Worm (Caenorhabditis elegans) whole organism, late embryonic: ENCODE results near the gene F16F9.3.

ENCODE experiments used
- C08G9.2 ChIP-seq: sonication (generic microtip); optimal IDR thresholded peaks from 2 replicates; lab custom pipeline; 2016; ENCODE audit warnings: mild to moderate bottlenecking, missing genetic modification characterization, moderate library complexity, missing compliant biosample characterization
- C38D4.7 ChIP-seq: fragments of 200-800 bp; sonication (Bioruptor generic); optimal IDR thresholded peaks from 2 replicates; lab custom pipeline; 2018; ENCODE audit warnings: mild to moderate bottlenecking, missing genetic modification characterization, moderate library complexity, missing compliant biosample characterization
- F13H6.1 ChIP-seq: sonication (generic microtip); optimal IDR thresholded peaks from 2 replicates; lab custom pipeline; 2016; ENCODE audit warnings: missing genetic modification characterization, missing compliant biosample characterization
- K02D7.2 ChIP-seq: sonication (generic microtip); optimal IDR thresholded peaks from 2 replicates; lab custom pipeline; 2017; ENCODE audit warnings: mild to moderate bottlenecking, missing genetic modification characterization, missing compliant biosample characterization
- Y22D7AL.16 ChIP-seq: sonication (generic microtip); optimal IDR thresholded peaks from 2 replicates; lab custom pipeline; 2016; ENCODE audit warnings: missing genetic modification characterization, missing compliant biosample characterization
- ahr-1 ChIP-seq: sonication (generic microtip); optimal IDR thresholded peaks from 2 replicates; lab custom pipeline; 2016; ENCODE audit warnings: missing genetic modification characterization, missing compliant biosample characterization
- ceh-14 ChIP-seq: sonication (generic microtip); optimal IDR thresholded peaks from 2 replicates; lab custom pipeline; 2016; ENCODE audit warnings: missing genotype, missing genetic modification characterization, missing compliant biosample characterization
- ceh-18 ChIP-seq: sonication (generic microtip); optimal IDR thresholded peaks from 2 replicates; lab custom pipeline; 2016; ENCODE audit warnings: missing genetic modification characterization, missing compliant biosample characterization
- ceh-19 ChIP-seq: fragments of 200-800 bp; sonication (Bioruptor generic); optimal IDR thresholded peaks from 2 replicates; lab custom pipeline; 2018; ENCODE audit warnings: mild to moderate bottlenecking, missing genetic modification characterization, missing compliant biosample characterization
- ceh-30 ChIP-seq: fragments of 150-350 bp; optimal IDR thresholded peaks from 2 replicates; lab custom pipeline; 2014; ENCODE audit warnings: missing biosample characterization, missing genetic modification characterization
- ceh-45 ChIP-seq: fragments of 200-800 bp; sonication (Bioruptor generic); IDR thresholded peaks from 2 replicates; pipeline ENCODE4 v1.3.6; 2022; ENCODE audit warnings: missing genetic modification reagents, missing genetic modification characterization, missing compliant biosample characterization
- ceh-9 ChIP-seq: sonication (generic microtip); optimal IDR thresholded peaks from 2 replicates; lab custom pipeline; 2016; ENCODE audit warnings: mild to moderate bottlenecking, missing genetic modification characterization, inconsistent platforms, missing compliant biosample characterization
- dmd-4 ChIP-seq: sonication (generic microtip); optimal IDR thresholded peaks from 2 replicates; lab custom pipeline; 2016; ENCODE audit warnings: borderline replicate concordance, missing genetic modification characterization, missing compliant biosample characterization
- dve-1 ChIP-seq: sonication (generic microtip); optimal IDR thresholded peaks from 2 replicates; lab custom pipeline; 2017; ENCODE audit warnings: antibody characterized with exemption, mild to moderate bottlenecking, missing genetic modification characterization, missing compliant biosample characterization
- elt-2 ChIP-seq: sonication (generic microtip); optimal IDR thresholded peaks from 2 replicates; lab custom pipeline; 2016; ENCODE audit warnings: missing genetic modification reagents, missing genetic modification characterization, missing compliant biosample characterization
- elt-4 ChIP-seq: sonication (generic microtip); optimal IDR thresholded peaks from 2 replicates; lab custom pipeline; 2016; ENCODE audit warnings: missing genetic modification characterization, missing compliant biosample characterization
- gmeb-2 ChIP-seq: sonication (generic microtip); optimal IDR thresholded peaks from 2 replicates; lab custom pipeline; 2016; ENCODE audit warnings: missing genetic modification characterization, inconsistent platforms, missing compliant biosample characterization
- hlh-13 ChIP-seq: fragments of 200-800 bp; sonication (Bioruptor generic); optimal IDR thresholded peaks from 2 replicates; lab custom pipeline; 2018; ENCODE audit warnings: mild to moderate bottlenecking, missing genetic modification characterization, missing compliant biosample characterization
- hlh-15 ChIP-seq: sonication (generic microtip); optimal IDR thresholded peaks from 2 replicates; lab custom pipeline; 2016; ENCODE audit warnings: missing genetic modification characterization, missing compliant biosample characterization
- hlh-8 ChIP-seq: sonication (generic microtip); optimal IDR thresholded peaks from 2 replicates; lab custom pipeline; 2016; ENCODE audit warnings: missing genotype, missing genetic modification characterization, missing compliant biosample characterization
- nfya-1 ChIP-seq: sonication (generic microtip); optimal IDR thresholded peaks from 2 replicates; lab custom pipeline; 2017; ENCODE audit warnings: missing genetic modification characterization, mild to moderate bottlenecking, missing compliant biosample characterization, antibody characterized with exemption, moderate library complexity
- npax-4 ChIP-seq: sonication (generic microtip); optimal IDR thresholded peaks from 2 replicates; lab custom pipeline; 2016; ENCODE audit warnings: missing genetic modification characterization, missing compliant biosample characterization
- pat-9 ChIP-seq: fragments of 200-800 bp; sonication (Bioruptor generic); optimal IDR thresholded peaks from 2 replicates; lab custom pipeline; 2018; ENCODE audit warnings: mild to moderate bottlenecking, missing genetic modification characterization, moderate library complexity, missing compliant biosample characterization
- pros-1 ChIP-seq: fragments of 150-350 bp; optimal IDR thresholded peaks from 2 replicates; lab custom pipeline; 2014; ENCODE audit warnings: missing biosample characterization, missing genetic modification reagents, missing genetic modification characterization
- sox-2 ChIP-seq: fragments of 200-800 bp; sonication (Bioruptor generic); IDR thresholded peaks from 2 replicates; pipeline ENCODE4 v1.3.6; 2022; ENCODE audit warnings: missing genetic modification reagents, missing genetic modification characterization, missing compliant biosample characterization
- tbx-7 ChIP-seq: sonication (generic microtip); optimal IDR thresholded peaks from 2 replicates; lab custom pipeline; 2016; ENCODE audit warnings: missing genotype, missing genetic modification characterization, missing compliant biosample characterization
- unc-3 ChIP-seq, 2 experiments: fragments of 200-800 bp in 1 of 2; sonication (Bioruptor generic) in 1 of 2; sonication (generic microtip) in 1 of 2; conservative IDR thresholded peaks in 1 of 2; optimal IDR thresholded peaks in 1 of 2; 2 replicates each; pipeline versions ENCODE4 v1.3.6 to Lab custom; 2016 to 2022; ENCODE audit warnings: missing compliant biosample characterization in 2 of 2, missing genetic modification characterization in 2 of 2, missing genetic modification reagents in 1 of 2
- unc-42 ChIP-seq: sonication (generic microtip); optimal IDR thresholded peaks from 2 replicates; lab custom pipeline; 2016; ENCODE audit warnings: missing genotype, missing genetic modification characterization, missing compliant biosample characterization
- unc-55 ChIP-seq: sonication (generic microtip); optimal IDR thresholded peaks from 2 replicates; lab custom pipeline; 2017; ENCODE audit warnings: missing biosample characterization, missing genetic modification reagents, missing genetic modification characterization
- unc-86 ChIP-seq: sonication (generic microtip); optimal IDR thresholded peaks from 2 replicates; lab custom pipeline; 2016; ENCODE audit warnings: missing genetic modification characterization, missing compliant biosample characterization
- ztf-16 ChIP-seq: sonication (generic microtip); optimal IDR thresholded peaks from 2 replicates; lab custom pipeline; 2017; ENCODE audit warnings: missing genetic modification characterization, missing compliant biosample characterization

The F16F9.3 gene

ce11 chrX:8489415-8489814 is 32.0 kb downstream of the F16F9.3 start:
- TF ChIP-seq hlh-8 (tag; lab: Kevin White, UChicago) (no peak), F13H6.1 (no peak), C38D4.7 (GFP tag; lab: Kevin White, UChicago) (no peak), Y22D7AL.16 (no peak), ceh-45 (GFP tag; lab: Robert Waterston, UW) (no peak), ceh-19 (GFP tag; lab: Kevin White, UChicago) (no peak), sox-2 (GFP tag; lab: Robert Waterston, UW) (no peak), unc-3 (GFP tag; conservative IDR thresholded peaks at IDR 0.05; lab: Robert Waterston, UW) (no peak), unc-3 (tag; optimal IDR thresholded peaks at IDR 0.05; lab: Kevin White, UChicago) (no peak), ceh-18 (no peak), nfya-1 (tag; lab: Kevin White, UChicago) (no peak), ceh-9 (no peak), ztf-16 (tag; lab: Kevin White, UChicago) (no peak), pat-9 (tag; lab: Kevin White, UChicago) (no peak)

ce11 chrX:8489886-8490285 is 32.5 kb downstream of the F16F9.3 start:
- TF ChIP-seq unc-42 (tag; lab: Kevin White, UChicago) (peak; percentile 20), unc-86 (tag; lab: Kevin White, UChicago) (no peak)
- TF ChIP-seq, all 69 proteins: peak for 1

- no peak for TF ChIP-seq F13H6.1
- peak; percentile 55 for TF ChIP-seq elt-2
- TF ChIP-seq ceh-14 (tag; lab: Kevin White, UChicago), result no peak
- no peak for TF ChIP-seq C08G9.2 (tag; lab: Kevin White, UChicago)
- TF ChIP-seq, all 69 proteins: peak for 1
These were observed 35.3 kb downstream of the F16F9.3 start for ce11 chrX:8492750-8493149.

- TF ChIP-seq npax-4 (tag; lab: Kevin White, UChicago) (no peak), gmeb-2 (tag; lab: Kevin White, UChicago) (no peak), C08G9.2 (tag; lab: Kevin White, UChicago) (no peak), Y22D7AL.16 (no peak)
These were observed 37.6 kb downstream of the F16F9.3 start, which contains the start of gene T01B10.5 for ce11 chrX:8495005-8495404. Gene T01B10.5 (plus strand): TSS chrX:8495305.

- TF ChIP-seq nfya-1 (tag; lab: Kevin White, UChicago) (no peak), C08G9.2 (tag; lab: Kevin White, UChicago) (no peak), npax-4 (tag; lab: Kevin White, UChicago) (no peak), tbx-7 (tag; lab: Kevin White, UChicago) (no peak), unc-3 (GFP tag; conservative IDR thresholded peaks at IDR 0.05; lab: Robert Waterston, UW) (no peak), unc-3 (tag; optimal IDR thresholded peaks at IDR 0.05; lab: Kevin White, UChicago) (no peak)
These were observed 42.3 kb downstream of the F16F9.3 start, which contains the start of gene grd-14 for ce11 chrX:8499721-8500120. Gene grd-14 (plus strand): TSS chrX:8500021.

- no peak for TF ChIP-seq hlh-15 (tag; lab: Kevin White, UChicago)
- no peak for TF ChIP-seq npax-4 (tag; lab: Kevin White, UChicago)
- no peak for TF ChIP-seq ahr-1 (tag; lab: Kevin White, UChicago)
- TF ChIP-seq dmd-4 (tag; lab: Kevin White, UChicago), result no peak
- TF ChIP-seq gmeb-2 (tag; lab: Kevin White, UChicago), result no peak
- TF ChIP-seq elt-2, result no peak
- TF ChIP-seq dve-1 (tag; lab: Kevin White, UChicago), result no peak
- TF ChIP-seq hlh-13 (GFP tag; lab: Kevin White, UChicago), result no peak
- TF ChIP-seq F13H6.1, result no peak
- TF ChIP-seq elt-4 (tag; lab: Kevin White, UChicago), result no peak
- TF ChIP-seq K02D7.2 (tag; lab: Kevin White, UChicago), result no peak
- no peak for TF ChIP-seq unc-55 (GFP tag; lab: Kevin White, UChicago)
- TF ChIP-seq pros-1, result no peak
- no peak for TF ChIP-seq ceh-30 (tag; lab: Kevin White, UChicago)
- TF ChIP-seq ceh-9, result no peak
- TF ChIP-seq, all 69 proteins: peak for 0
These were observed 43.5 kb downstream of the F16F9.3 start, which contains the start of gene grd-4 for ce11 chrX:8500922-8501321. Gene grd-4 (plus strand): TSS chrX:8501222.
